Worm (Caenorhabditis elegans) whole organism, young adult: ENCODE results near the gene klp-6.

Experiments
- B0261.1 ChIP-seq: sonication (generic microtip); optimal IDR thresholded peaks from 2 replicates; lab custom pipeline; 2016; ENCODE audit warnings: mild to moderate bottlenecking, missing genetic modification characterization, moderate library complexity, missing compliant biosample characterization
- B0336.3 ChIP-seq: fragments of 200-800 bp; sonication (Bioruptor generic); IDR thresholded peaks from 2 replicates; pipeline ENCODE4 v1.3.6; 2022; ENCODE audit warnings: missing genetic modification characterization, missing compliant biosample characterization
- C17E4.6 ChIP-seq: fragments of 200-800 bp; sonication (Bioruptor generic); IDR thresholded peaks from 2 replicates; pipeline ENCODE4 v1.3.6; 2022; ENCODE audit warnings: missing genetic modification reagents, missing genetic modification characterization, missing compliant biosample characterization
- D2030.7 ChIP-seq: fragments of 200-800 bp; sonication (Bioruptor generic); IDR thresholded peaks from 2 replicates; pipeline ENCODE4 v1.3.6; 2022; ENCODE audit warnings: missing genetic modification reagents, missing genetic modification characterization, missing compliant biosample characterization
- F37B4.10 ChIP-seq: fragments of 200-800 bp; sonication (Bioruptor generic); IDR thresholded peaks from 2 replicates; pipeline ENCODE4 v1.3.6; 2022; ENCODE audit warnings: missing genetic modification characterization, missing compliant biosample characterization
- F55B11.4 ChIP-seq: sonication (generic microtip); optimal IDR thresholded peaks from 2 replicates; lab custom pipeline; 2016; ENCODE audit warnings: missing compliant biosample characterization, missing genetic modification characterization, borderline replicate concordance; ENCODE audit not compliant: insufficient read depth
- F57A8.1 ChIP-seq: fragments of 200-800 bp; sonication (Bioruptor generic); optimal IDR thresholded peaks from 2 replicates; lab custom pipeline; 2018; ENCODE audit warnings: mild to moderate bottlenecking, missing genetic modification characterization, moderate library complexity, missing compliant biosample characterization
- Y53G8AR.9 ChIP-seq: fragments of 200-800 bp; sonication (Bioruptor generic); conservative IDR thresholded peaks from 2 replicates; pipeline ENCODE4 v1.3.6; 2022; ENCODE audit warnings: missing genetic modification reagents, missing genetic modification characterization, missing compliant biosample characterization
- Y95B8A.8 ChIP-seq: fragments of 200-800 bp; sonication (Bioruptor generic); IDR thresholded peaks from 2 replicates; pipeline ENCODE4 v1.3.6; 2022; ENCODE audit warnings: missing genetic modification reagents, missing genetic modification characterization, missing compliant biosample characterization
- akir-1 ChIP-seq: fragments of 200-800 bp; sonication (Bioruptor generic); optimal IDR thresholded peaks from 2 replicates; lab custom pipeline; 2018; ENCODE audit warnings: mild to moderate bottlenecking, missing genetic modification characterization, moderate library complexity, missing compliant biosample characterization
- athp-1 ChIP-seq: sonication (generic microtip); optimal IDR thresholded peaks from 2 replicates; lab custom pipeline; 2017; ENCODE audit warnings: mild to moderate bottlenecking, missing genetic modification characterization, missing compliant biosample characterization
- attf-3 ChIP-seq: fragments of 200-800 bp; sonication (Bioruptor generic); conservative IDR thresholded peaks from 2 replicates; pipeline ENCODE4 v1.3.6; 2022; ENCODE audit warnings: missing genetic modification reagents, missing genetic modification characterization, missing compliant biosample characterization
- attf-6 ChIP-seq: fragments of 200-800 bp; sonication (Bioruptor generic); IDR thresholded peaks from 2 replicates; pipeline ENCODE4 v1.3.6; 2022; ENCODE audit warnings: missing genetic modification reagents, missing genetic modification characterization, missing compliant biosample characterization
- bed-2 ChIP-seq: fragments of 200-800 bp; sonication (Bioruptor generic); IDR thresholded peaks from 2 replicates; pipeline ENCODE4 v1.3.6; 2022; ENCODE audit warnings: missing genetic modification reagents, missing genetic modification characterization, missing compliant biosample characterization
- cebp-2 ChIP-seq: fragments of 200-800 bp; sonication (Bioruptor generic); IDR thresholded peaks from 2 replicates; pipeline ENCODE4 v1.3.6; 2022; ENCODE audit warnings: missing genetic modification characterization, missing compliant biosample characterization
- ceh-27 ChIP-seq: fragments of 200-800 bp; sonication (Bioruptor generic); optimal IDR thresholded peaks from 2 replicates; lab custom pipeline; 2018; ENCODE audit warnings: mild to moderate bottlenecking, missing genetic modification characterization, moderate library complexity, missing compliant biosample characterization
- ceh-58 ChIP-seq: fragments of 200-800 bp; sonication (Bioruptor generic); IDR thresholded peaks from 2 replicates; pipeline ENCODE4 v1.3.6; 2022; ENCODE audit warnings: missing genetic modification characterization, missing compliant biosample characterization
- ceh-79 ChIP-seq: sonication (generic microtip); optimal IDR thresholded peaks from 2 replicates; lab custom pipeline; 2017; ENCODE audit warnings: mild to moderate bottlenecking, missing genetic modification characterization, missing compliant biosample characterization
- ceh-91 ChIP-seq: fragments of 200-800 bp; sonication (Bioruptor generic); IDR thresholded peaks from 2 replicates; pipeline ENCODE4 v1.3.6; 2022; ENCODE audit warnings: missing genetic modification reagents, missing genetic modification characterization, missing compliant biosample characterization
- dpl-1 ChIP-seq: fragments of 150-350 bp; optimal IDR thresholded peaks from 2 replicates; lab custom pipeline; 2014; ENCODE audit warnings: missing biosample characterization, missing genetic modification reagents, missing genetic modification characterization
- efl-1 ChIP-seq: fragments of 150-350 bp; optimal IDR thresholded peaks from 2 replicates; lab custom pipeline; 2014; ENCODE audit warnings: missing biosample characterization, missing genetic modification reagents, missing genetic modification characterization
- egl-44 ChIP-seq: fragments of 200-800 bp; sonication (Bioruptor generic); IDR thresholded peaks from 2 replicates; pipeline ENCODE4 v1.3.6; 2022; ENCODE audit warnings: missing genetic modification reagents, missing genetic modification characterization, missing compliant biosample characterization
- ets-4 ChIP-seq: fragments of 200-800 bp; sonication (Bioruptor generic); optimal IDR thresholded peaks from 2 replicates; lab custom pipeline; 2018; ENCODE audit warnings: mild to moderate bottlenecking, missing genetic modification characterization, missing compliant biosample characterization
- hmg-20 ChIP-seq: fragments of 200-800 bp; sonication (Bioruptor generic); IDR thresholded peaks from 2 replicates; pipeline ENCODE4 v1.3.6; 2022; ENCODE audit warnings: missing genetic modification reagents, missing genetic modification characterization, missing compliant biosample characterization
- let-526 ChIP-seq: fragments of 200-800 bp; sonication (Bioruptor generic); IDR thresholded peaks from 2 replicates; pipeline ENCODE4 v1.3.6; 2022; ENCODE audit warnings: missing genetic modification reagents, missing genetic modification characterization, missing compliant biosample characterization
- let-607 ChIP-seq, 2 experiments: fragments of 200-800 bp in 1 of 2; sonication (Bioruptor generic) in 1 of 2; sonication (generic microtip) in 1 of 2; optimal IDR thresholded peaks; 2 replicates each; lab custom pipeline; 2016 to 2018; ENCODE audit warnings: mild to moderate bottlenecking in 2 of 2, missing compliant biosample characterization in 2 of 2, missing genetic modification characterization in 2 of 2, moderate library complexity in 2 of 2, missing genotype in 1 of 2
- lin-26 ChIP-seq: fragments of 200-800 bp; sonication (Bioruptor generic); IDR thresholded peaks from 2 replicates; pipeline ENCODE4 v1.3.6; 2022; ENCODE audit warnings: missing genetic modification reagents, missing genetic modification characterization, missing compliant biosample characterization
- lin-35 ChIP-seq, 3 experiments: fragments of 150-350 bp in 2 of 3; sonication (generic microtip) in 1 of 3; optimal IDR thresholded peaks; 2 replicates each; lab custom pipeline; 2014 to 2018; ENCODE audit warnings: missing biosample characterization in 3 of 3, missing genetic modification characterization in 3 of 3, missing genetic modification reagents in 3 of 3
- lin-40 ChIP-seq: sonication (generic microtip); optimal IDR thresholded peaks from 2 replicates; lab custom pipeline; 2016; ENCODE audit warnings: missing genetic modification characterization, mild to moderate bottlenecking, missing compliant biosample characterization, missing genotype, missing genetic modification reagents
- lsy-27 ChIP-seq: sonication (generic microtip); optimal IDR thresholded peaks from 2 replicates; lab custom pipeline; 2017; ENCODE audit warnings: missing genetic modification characterization, mild to moderate bottlenecking, missing compliant biosample characterization, antibody characterized with exemption, missing genotype, borderline replicate concordance; ENCODE audit not compliant: insufficient read depth
- madf-8 ChIP-seq: fragments of 200-800 bp; sonication (Bioruptor generic); conservative IDR thresholded peaks from 2 replicates; pipeline ENCODE4 v1.3.6; 2022; ENCODE audit warnings: missing genetic modification reagents, missing genetic modification characterization, missing compliant biosample characterization
- mes-4 ChIP-seq: sonication (generic microtip); optimal IDR thresholded peaks from 2 replicates; lab custom pipeline; 2016; ENCODE audit warnings: missing genotype, missing genetic modification characterization, missing compliant biosample characterization
- mxl-1 ChIP-seq: sonication (generic microtip); optimal IDR thresholded peaks from 2 replicates; lab custom pipeline; 2016; ENCODE audit warnings: missing genetic modification characterization, missing compliant biosample characterization
- nfya-1 ChIP-seq: sonication (generic microtip); optimal IDR thresholded peaks from 2 replicates; lab custom pipeline; 2017; ENCODE audit warnings: antibody characterized with exemption, missing compliant biosample characterization, missing genetic modification characterization, borderline replicate concordance; ENCODE audit not compliant: insufficient read depth
- nfyb-1 ChIP-seq: fragments of 200-800 bp; sonication (Bioruptor generic); IDR thresholded peaks from 2 replicates; pipeline ENCODE4 v1.3.6; 2022; ENCODE audit warnings: missing genetic modification reagents, missing genetic modification characterization, missing compliant biosample characterization
- nhr-27 ChIP-seq: fragments of 200-800 bp; sonication (Bioruptor generic); optimal IDR thresholded peaks from 2 replicates; lab custom pipeline; 2018; ENCODE audit warnings: mild to moderate bottlenecking, missing genetic modification characterization, moderate library complexity, missing compliant biosample characterization
- pha-4 ChIP-seq: fragments of 150-350 bp; sonication (generic microtip); optimal IDR thresholded peaks from 2 replicates; lab custom pipeline; 2014; ENCODE audit warnings: missing biosample characterization, missing genetic modification reagents, missing genetic modification characterization
- rec-8 ChIP-seq, 2 experiments: sonication (generic microtip); optimal IDR thresholded peaks; 2 replicates each; lab custom pipeline; 2016; ENCODE audit warnings: mild to moderate bottlenecking in 2 of 2, missing genetic modification characterization in 2 of 2, missing genetic modification reagents in 2 of 2, missing genotype in 2 of 2, missing biosample characterization in 1 of 2, missing compliant biosample characterization in 1 of 2, moderate library complexity in 1 of 2
- sdz-38 ChIP-seq: sonication (generic microtip); optimal IDR thresholded peaks from 2 replicates; lab custom pipeline; 2016; ENCODE audit warnings: missing genotype, missing genetic modification characterization, missing compliant biosample characterization
- sea-2 ChIP-seq: fragments of 200-800 bp; sonication (Bioruptor generic); IDR thresholded peaks from 2 replicates; pipeline ENCODE4 v1.3.6; 2022; ENCODE audit warnings: missing genetic modification characterization, missing compliant biosample characterization
- snpc-3.4 ChIP-seq: sonication (generic microtip); optimal IDR thresholded peaks from 2 replicates; lab custom pipeline; 2017; ENCODE audit warnings: missing genetic modification characterization, mild to moderate bottlenecking, missing compliant biosample characterization, antibody characterized with exemption, moderate library complexity, missing genotype, missing genetic modification reagents
- snpc-4 ChIP-seq, 5 experiments: fragments of 150-350 bp in 1 of 5; sonication (generic microtip) in 4 of 5; optimal IDR thresholded peaks; 2 replicates each; lab custom pipeline; 2014 to 2018; ENCODE audit warnings: missing genetic modification characterization in 5 of 5, missing biosample characterization in 3 of 5, antibody characterized with exemption in 2 of 5, mild to moderate bottlenecking in 2 of 5, missing compliant biosample characterization in 2 of 5, missing genotype in 2 of 5, moderate library complexity in 2 of 5, missing genetic modification reagents in 1 of 5
- sptf-2 ChIP-seq: fragments of 200-800 bp; sonication (Bioruptor generic); optimal IDR thresholded peaks from 2 replicates; lab custom pipeline; 2018; ENCODE audit warnings: mild to moderate bottlenecking, missing genetic modification characterization, missing compliant biosample characterization
- tbx-9 ChIP-seq: sonication (generic microtip); optimal IDR thresholded peaks from 2 replicates; lab custom pipeline; 2016; ENCODE audit warnings: borderline replicate concordance, missing genetic modification characterization, inconsistent platforms, missing compliant biosample characterization
- tlf-1 ChIP-seq: fragments of 200-800 bp; sonication (Bioruptor generic); optimal IDR thresholded peaks from 2 replicates; lab custom pipeline; 2018; ENCODE audit warnings: mild to moderate bottlenecking, missing genetic modification characterization, missing compliant biosample characterization
- ztf-26 ChIP-seq: sonication (generic microtip); optimal IDR thresholded peaks from 2 replicates; lab custom pipeline; 2017; ENCODE audit warnings: missing genetic modification characterization, missing compliant biosample characterization
- ztf-3 ChIP-seq: fragments of 200-800 bp; sonication (Bioruptor generic); optimal IDR thresholded peaks from 2 replicates; lab custom pipeline; 2018; ENCODE audit warnings: mild to moderate bottlenecking, missing genetic modification characterization, missing compliant biosample characterization

The klp-6 gene

DNA sequence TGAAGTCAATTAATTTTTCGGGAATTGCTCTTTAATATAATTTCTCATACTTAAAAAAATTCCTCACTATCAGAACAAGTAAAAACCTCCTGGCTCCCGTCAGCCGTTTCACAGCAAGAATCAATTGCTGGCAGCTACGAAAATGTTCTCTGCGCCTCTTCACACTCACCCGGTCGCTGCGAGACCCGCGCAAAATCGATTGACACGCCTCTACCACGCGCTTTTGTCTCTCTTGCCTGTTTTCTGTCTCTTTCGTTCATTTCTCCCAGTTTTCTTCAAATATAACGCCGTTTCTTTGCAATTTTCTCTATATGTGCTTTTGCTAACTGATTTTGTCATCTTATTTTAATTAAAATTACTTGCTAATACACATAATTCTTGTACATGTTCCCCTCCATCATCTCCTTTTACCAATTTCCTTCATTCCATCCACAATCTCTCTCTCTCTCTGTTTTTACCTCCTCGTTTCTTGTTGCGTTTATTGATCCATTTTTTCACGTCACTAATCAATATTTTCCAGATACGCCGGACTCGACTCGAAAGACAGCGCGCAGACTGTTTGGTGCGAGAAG is 6.2 kb upstream of the klp-6 start, which contains the start of gene pcf-11 (continued):
- TF ChIP-seq pha-4 (tag; lab: Kevin White, UChicago) (no peak), lin-40 (peak; percentile 1), egl-44 (GFP tag; lab: Robert Waterston, UW) (no peak), mes-4 (tag; lab: Kevin White, UChicago) (no peak), athp-1 (tag; lab: Kevin White, UChicago) (no peak), let-526 (GFP tag; lab: Robert Waterston, UW) (no peak), F37B4.10 (no peak), madf-8 (GFP tag; lab: Robert Waterston, UW) (no peak), C17E4.6 (GFP tag; lab: Robert Waterston, UW) (no peak), ztf-26 (tag; lab: Kevin White, UChicago) (no peak), F55B11.4 (tag; lab: Kevin White, UChicago) (no peak), sptf-2 (GFP tag; lab: Kevin White, UChicago) (no peak), hmg-20 (GFP tag; lab: Robert Waterston, UW) (no peak), ceh-58 (no peak), nfya-1 (tag; lab: Kevin White, UChicago) (no peak), attf-3 (GFP tag; lab: Robert Waterston, UW) (no peak), tbx-9 (no peak), ceh-91 (GFP tag; lab: Robert Waterston, UW) (no peak), B0336.3 (GFP tag; lab: Robert Waterston, UW) (no peak), lin-26 (GFP tag; lab: Robert Waterston, UW) (no peak), dpl-1 (no peak), cebp-2 (no peak), sea-2 (no peak), Y53G8AR.9 (GFP tag; lab: Robert Waterston, UW) (no peak), lsy-27 (tag; lab: Kevin White, UChicago) (no peak), tlf-1 (GFP tag; lab: Kevin White, UChicago) (peak; percentile 54), nhr-27 (no peak), sdz-38 (tag; lab: Kevin White, UChicago) (no peak), ceh-79 (no peak), mxl-1 (tag; lab: Kevin White, UChicago) (no peak), snpc-3.4 (tag; lab: Kevin White, UChicago) (peak; percentile 26), nfyb-1 (GFP tag; lab: Robert Waterston, UW) (no peak), lin-35 (GFP tag; optimal IDR thresholded peaks at IDR 0.05; lab: Kevin White, UChicago) (peak in 1 of 3 experiments; percentile 58), let-607 (tag; optimal IDR thresholded peaks at IDR 0.05; lab: Kevin White, UChicago) (peak; percentile 33 to 36), efl-1 (GFP tag; lab: Kevin White, UChicago) (no peak), snpc-4 (GFP tag; optimal IDR thresholded peaks at IDR 0.05; lab: Kevin White, UChicago) (no peak), snpc-4 (tag; optimal IDR thresholded peaks at IDR 0.05; lab: Kevin White, UChicago) (peak in 2 of 4 experiments; percentile 17 to 31), B0261.1 (tag; lab: Kevin White, UChicago) (no peak), ceh-27 (GFP tag; lab: Kevin White, UChicago) (no peak), attf-6 (no peak), rec-8 (tag; optimal IDR thresholded peaks at IDR 0.05; lab: Kevin White, UChicago) (no peak), ztf-3 (GFP tag; lab: Kevin White, UChicago) (no peak), akir-1 (GFP tag; lab: Kevin White, UChicago) (no peak), Y95B8A.8 (GFP tag; lab: Robert Waterston, UW) (no peak), D2030.7 (GFP tag; lab: Robert Waterston, UW) (no peak), F57A8.1 (no peak), bed-2 (GFP tag; lab: Robert Waterston, UW) (no peak), ets-4 (GFP tag; lab: Kevin White, UChicago) (no peak)
